Worm (Caenorhabditis elegans): ENCODE data around the gene C35D10.10.

C35D10.10 gene

DNA sequence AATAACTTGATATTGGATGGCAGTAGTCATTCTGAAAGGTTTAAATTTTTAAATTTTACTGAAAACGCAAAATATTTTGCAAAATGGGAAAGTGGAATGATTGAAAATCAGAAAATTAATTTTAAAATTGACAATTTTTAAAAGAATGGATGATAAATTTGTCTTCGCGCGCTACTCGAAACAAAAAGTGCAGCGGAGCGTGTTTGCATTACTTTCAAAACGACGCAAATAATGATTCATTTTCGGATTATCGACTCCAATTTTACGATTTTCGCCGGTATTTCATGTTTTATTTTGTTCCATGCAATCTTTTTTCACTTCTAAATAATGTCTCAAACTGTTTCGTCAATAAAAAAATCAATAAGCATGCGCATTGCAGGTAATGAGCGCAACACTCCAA, 16.7 kb upstream of the C35D10.10 start, which contains the start of the genes tost-1 and arx-6 (continued):
- no peak for TF ChIP-seq nhr-6 (tag; optimal IDR thresholded peaks at IDR 0.05)
- TF ChIP-seq nhr-21 (tag; optimal IDR thresholded peaks at IDR 0.05): no peak
- TF ChIP-seq gmeb-1 (tag; optimal IDR thresholded peaks at IDR 0.05): peak; percentile 88
- no peak for TF ChIP-seq nhr-10 (tag; optimal IDR thresholded peaks at IDR 0.05)
- TF ChIP-seq mab-5 (tag; optimal IDR thresholded peaks at IDR 0.05): peak; percentile 15
- TF ChIP-seq R02D3.7 (tag; optimal IDR thresholded peaks at IDR 0.05): no peak
- no peak for TF ChIP-seq Y55F3AM.14 (GFP tag; optimal IDR thresholded peaks at IDR 0.05)
- no peak for TF ChIP-seq elt-3 (tag; optimal IDR thresholded peaks at IDR 0.05)
- no peak for TF ChIP-seq lin-39 (tag; optimal IDR thresholded peaks at IDR 0.05)
- no peak for TF ChIP-seq ceh-82 (tag; optimal IDR thresholded peaks at IDR 0.05)
- no peak for TF ChIP-seq sem-4 (tag; optimal IDR thresholded peaks at IDR 0.05)
- TF ChIP-seq nhr-12 (tag; optimal IDR thresholded peaks at IDR 0.05): no peak
- TF ChIP-seq skn-1 (tag; optimal IDR thresholded peaks at IDR 0.05): no peak
- no peak for TF ChIP-seq sma-9 (GFP tag; optimal IDR thresholded peaks at IDR 0.05)
- TF ChIP-seq sma-9 (tag; optimal IDR thresholded peaks at IDR 0.05): no peak
- no peak for TF ChIP-seq ama-1 (optimal IDR thresholded peaks at IDR 0.05)
- no peak for TF ChIP-seq alr-1 (tag; optimal IDR thresholded peaks at IDR 0.05)
- TF ChIP-seq zag-1 (tag; optimal IDR thresholded peaks at IDR 0.05): no peak
- peak; percentile 1 for TF ChIP-seq F13H6.1 (tag; optimal IDR thresholded peaks at IDR 0.05)
- TF ChIP-seq crh-2 (tag; optimal IDR thresholded peaks at IDR 0.05): peak; percentile 15
- TF ChIP-seq fos-1 (tag; optimal IDR thresholded peaks at IDR 0.05): peak; percentile 68
- TF ChIP-seq egl-27 (tag; optimal IDR thresholded peaks at IDR 0.05): no peak
- TF ChIP-seq lin-13 (GFP tag; optimal IDR thresholded peaks at IDR 0.05): no peak

DNA sequence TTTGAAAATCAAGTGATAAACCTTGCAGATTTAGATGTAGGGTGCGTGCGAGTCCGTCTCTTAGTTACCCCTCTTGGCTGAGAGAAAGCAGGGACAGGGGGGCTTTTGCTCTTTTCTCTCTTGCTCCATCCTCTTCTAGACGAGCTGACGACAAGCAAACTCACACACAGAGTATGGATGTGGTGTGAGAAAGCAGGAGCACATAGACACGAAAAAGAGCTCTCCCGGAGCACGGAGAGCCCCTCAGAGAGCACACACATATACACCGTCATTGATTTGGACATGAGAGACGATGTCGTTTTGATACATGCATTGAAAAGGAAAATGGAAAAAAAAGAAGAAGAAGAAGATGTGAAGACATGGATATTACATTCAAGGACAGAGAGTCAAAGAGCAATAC, 14.1 kb upstream of the C35D10.10 start:
- no peak for TF ChIP-seq zag-1 (tag; optimal IDR thresholded peaks at IDR 0.05)
- TF ChIP-seq unc-55 (GFP tag; optimal IDR thresholded peaks at IDR 0.05): no peak
- TF ChIP-seq crh-2 (tag; optimal IDR thresholded peaks at IDR 0.05): no peak
- TF ChIP-seq nhr-25 (tag; optimal IDR thresholded peaks at IDR 0.05): no peak
- TF ChIP-seq elt-3 (tag; optimal IDR thresholded peaks at IDR 0.05): no peak
- no peak for TF ChIP-seq nhr-10 (tag; optimal IDR thresholded peaks at IDR 0.05)
- no peak for TF ChIP-seq nhr-23 (tag; optimal IDR thresholded peaks at IDR 0.05)
- no peak for TF ChIP-seq nhr-12 (tag; optimal IDR thresholded peaks at IDR 0.05)
- TF ChIP-seq dmd-4 (tag; optimal IDR thresholded peaks at IDR 0.05): no peak
- peak; percentile 49 for TF ChIP-seq C34F6.9 (tag; optimal IDR thresholded peaks at IDR 0.05)
- no peak for TF ChIP-seq ztf-11 (tag; optimal IDR thresholded peaks at IDR 0.05)
- TF ChIP-seq mbf-1 (tag; optimal IDR thresholded peaks at IDR 0.05): no peak
- peak; percentile 9 for TF ChIP-seq sma-9 (GFP tag; optimal IDR thresholded peaks at IDR 0.05)
- TF ChIP-seq sma-9 (tag; optimal IDR thresholded peaks at IDR 0.05): no peak
- TF ChIP-seq snpc-4 (tag; optimal IDR thresholded peaks at IDR 0.05): no peak
- no peak for TF ChIP-seq ztf-4 (tag; optimal IDR thresholded peaks at IDR 0.05)
- TF ChIP-seq nhr-237 (tag; optimal IDR thresholded peaks at IDR 0.05): no peak
- TF ChIP-seq lin-11 (tag; optimal IDR thresholded peaks at IDR 0.05): peak; percentile 4
- TF ChIP-seq nhr-129 (tag; optimal IDR thresholded peaks at IDR 0.05): peak; percentile 50

DNA sequence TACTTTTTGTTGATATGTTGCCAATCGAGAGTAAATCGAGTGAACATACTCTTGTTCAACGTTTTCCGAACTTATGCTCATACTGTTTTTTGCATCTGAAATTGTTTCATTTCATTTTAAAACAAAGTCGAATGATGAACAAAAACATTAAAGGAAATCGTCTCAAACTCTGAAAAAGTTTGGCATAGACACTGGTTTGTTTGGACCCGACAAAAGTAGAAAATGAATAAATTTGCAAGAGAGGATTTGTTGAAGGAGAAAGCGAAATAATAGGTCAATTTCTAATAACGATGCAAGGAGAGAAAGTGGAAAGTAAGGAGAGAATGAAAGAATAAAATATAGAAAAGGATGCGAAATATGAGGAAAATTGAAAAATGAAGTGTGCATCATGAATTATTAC, 13.1 kb upstream of the C35D10.10 start, which contains the start of gene C35D10.12:
TSS of gene C35D10.12 (minus strand) at position 101 of the 400 bp plus-strand sequence.
- no peak for TF ChIP-seq fos-1 (tag; optimal IDR thresholded peaks at IDR 0.05)
- TF ChIP-seq mab-5 (tag; optimal IDR thresholded peaks at IDR 0.05): no peak
- no peak for TF ChIP-seq ztf-4 (tag; optimal IDR thresholded peaks at IDR 0.05)
- TF ChIP-seq nhr-23 (tag; optimal IDR thresholded peaks at IDR 0.05): no peak
- no peak for TF ChIP-seq ztf-11 (tag; optimal IDR thresholded peaks at IDR 0.05)
- no peak for TF ChIP-seq zag-1 (tag; optimal IDR thresholded peaks at IDR 0.05)
- no peak for TF ChIP-seq nhr-129 (tag; optimal IDR thresholded peaks at IDR 0.05)
- no peak for TF ChIP-seq blmp-1 (tag; optimal IDR thresholded peaks at IDR 0.05; ENCODE audit: insufficient read depth)
- no peak for TF ChIP-seq elt-3 (tag; optimal IDR thresholded peaks at IDR 0.05)
- TF ChIP-seq nhr-6 (tag; optimal IDR thresholded peaks at IDR 0.05): no peak
- no peak for TF ChIP-seq nhr-12 (tag; optimal IDR thresholded peaks at IDR 0.05)
- no peak for TF ChIP-seq C34F6.9 (tag; optimal IDR thresholded peaks at IDR 0.05)
- no peak for TF ChIP-seq sem-4 (tag; optimal IDR thresholded peaks at IDR 0.05)

DNA sequence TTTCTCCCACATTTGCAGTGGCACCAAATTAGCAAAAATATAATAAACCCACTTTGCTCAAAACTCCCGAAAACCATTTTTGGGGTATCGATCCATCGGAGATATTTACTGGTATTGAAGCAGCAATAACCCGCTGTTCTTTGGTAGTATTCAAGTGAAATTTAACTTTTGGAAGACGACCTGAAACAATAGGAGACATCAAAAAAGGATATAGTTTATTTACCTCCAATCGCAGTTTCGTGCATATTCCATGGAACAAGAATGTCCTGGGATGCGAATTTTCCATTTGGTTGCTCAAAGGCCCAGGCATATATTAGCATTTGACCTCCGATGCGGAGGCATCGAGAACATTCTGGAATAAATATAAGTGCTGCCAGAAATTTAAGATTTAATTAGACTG, 11.8 kb upstream of the C35D10.10 start:
- TF ChIP-seq sem-4 (tag; optimal IDR thresholded peaks at IDR 0.05) (no peak), mdl-1 (tag; optimal IDR thresholded peaks at IDR 0.05) (no peak), nhr-12 (tag; optimal IDR thresholded peaks at IDR 0.05) (no peak), ZK546.5 (tag; optimal IDR thresholded peaks at IDR 0.05) (no peak)

Measured in whole organism, L2 larva.